Fruit fly (Drosophila melanogaster) whole organism, adult: Measurements from ENCODE around the gene CG18586.

Experiments
- CG1620 ChIP-seq: fragments of 200-800 bp; sonication (Bioruptor generic); optimal IDR thresholded peaks from 2 replicates; lab custom pipeline; 2016; ENCODE audit warnings: missing biosample characterization, missing genetic modification characterization
- CG33017 ChIP-seq: fragments of 200-800 bp; sonication (Bioruptor generic); optimal IDR thresholded peaks from 2 replicates; lab custom pipeline; 2018; ENCODE audit warnings: missing biosample characterization, mild to moderate bottlenecking, missing genetic modification characterization, moderate library complexity
- CG7101 ChIP-seq: fragments of 200-800 bp; sonication (Bioruptor generic); optimal IDR thresholded peaks from 2 replicates; lab custom pipeline; 2018; ENCODE audit warnings: missing biosample characterization, mild to moderate bottlenecking, missing genetic modification characterization, moderate library complexity
- Clk ChIP-seq: fragments of 200-800 bp; sonication (Bioruptor generic); optimal IDR thresholded peaks from 2 replicates; lab custom pipeline; 2017; ENCODE audit warnings: missing biosample characterization, missing genetic modification characterization
- Crg-1 ChIP-seq: fragments of 200-800 bp; sonication (Bioruptor generic); optimal IDR thresholded peaks from 2 replicates; lab custom pipeline; 2016; ENCODE audit warnings: missing biosample characterization, missing genetic modification characterization
- cic ChIP-seq: fragments of 200-800 bp; sonication (Bioruptor generic); optimal IDR thresholded peaks from 2 replicates; lab custom pipeline; 2017; ENCODE audit warnings: missing biosample characterization, mild to moderate bottlenecking, missing genetic modification characterization, moderate library complexity
- kay ChIP-seq: fragments of 200-800 bp; sonication (Bioruptor generic); peaks from one replicate; lab custom pipeline; 2016; ENCODE audit warnings: missing biosample characterization, missing genetic modification characterization, borderline replicate concordance
- tj ChIP-seq: fragments of 200-800 bp; sonication (Bioruptor generic); optimal IDR thresholded peaks from 3 replicates; lab custom pipeline; 2017; ENCODE audit warnings: missing biosample characterization, mild to moderate bottlenecking, missing genetic modification characterization, moderate library complexity
- toe ChIP-seq: fragments of 200-800 bp; sonication (Bioruptor generic); optimal IDR thresholded peaks from 2 replicates; lab custom pipeline; 2016; ENCODE audit warnings: missing biosample characterization, missing genetic modification characterization

- no peak for TF ChIP-seq kay
- TF ChIP-seq Crg-1 (GFP tag; lab: Kevin White, UChicago), result no peak
- TF ChIP-seq CG1620, result no peak
- no peak for TF ChIP-seq CG33017 (tag; lab: Kevin White, UChicago)
- no peak for TF ChIP-seq cic (GFP tag; lab: Kevin White, UChicago)
- TF ChIP-seq CG7101, result no peak
- no peak for TF ChIP-seq Clk (GFP tag; lab: Kevin White, UChicago)
- no peak for TF ChIP-seq tj (GFP tag; lab: Kevin White, UChicago)
- no peak for TF ChIP-seq toe (GFP tag; lab: Kevin White, UChicago)
These were observed 29.2 kb downstream of the CG18586 start, which contains the start of gene QC for dm6 chr3L:5902189-5902765.
